Worm (Caenorhabditis elegans) whole organism, L2 larva: ENCODE measurements around the gene W01B6.8.
A peak's percentile ranks its signal among the peaks of the same experiment; 100 is the strongest.

Experiments used
- alr-1 ChIP-seq: fragments of 150-350 bp; optimal IDR thresholded peaks from 2 replicates; lab custom pipeline; 2014; ENCODE audit warnings: missing biosample characterization, missing genetic modification characterization
- aly-2 ChIP-seq: fragments of 150-350 bp; optimal IDR thresholded peaks from 2 replicates; lab custom pipeline; 2014; ENCODE audit warnings: missing biosample characterization, missing genetic modification characterization
- ceh-16 ChIP-seq: fragments of 150-350 bp; optimal IDR thresholded peaks from 2 replicates; lab custom pipeline; 2014; ENCODE audit warnings: missing biosample characterization, missing genetic modification characterization
- lin-39 ChIP-seq: fragments of 150-350 bp; optimal IDR thresholded peaks from 2 replicates; lab custom pipeline; 2014; ENCODE audit warnings: missing biosample characterization, missing genetic modification reagents, missing genetic modification characterization
- lsy-2 ChIP-seq, 2 experiments: fragments of 150-350 bp in 1 of 2; sonication (generic microtip) in 1 of 2; optimal IDR thresholded peaks; 2 replicates each; lab custom pipeline; 2014 to 2017; ENCODE audit warnings: missing biosample characterization in 2 of 2, missing genetic modification characterization in 2 of 2
- nhr-12 ChIP-seq: fragments of 150-350 bp; optimal IDR thresholded peaks from 2 replicates; lab custom pipeline; 2014; ENCODE audit warnings: missing biosample characterization, missing genetic modification characterization
- nhr-237 ChIP-seq: fragments of 150-350 bp; optimal IDR thresholded peaks from 2 replicates; lab custom pipeline; 2014; ENCODE audit warnings: missing biosample characterization, missing genetic modification characterization
- nhr-77 ChIP-seq: fragments of 150-350 bp; optimal IDR thresholded peaks from 2 replicates; lab custom pipeline; 2014; ENCODE audit warnings: missing biosample characterization, missing genetic modification characterization
- skn-1 ChIP-seq: sonication (generic microtip); optimal IDR thresholded peaks from 2 replicates; lab custom pipeline; 2017; ENCODE audit warnings: missing biosample characterization, missing genetic modification characterization
- snpc-4 ChIP-seq: fragments of 150-350 bp; optimal IDR thresholded peaks from 2 replicates; lab custom pipeline; 2014; ENCODE audit warnings: missing biosample characterization, missing genetic modification characterization
- unc-62 ChIP-seq: fragments of 150-350 bp; optimal IDR thresholded peaks from 2 replicates; lab custom pipeline; 2014; ENCODE audit warnings: missing biosample characterization, missing genetic modification reagents, missing genetic modification characterization
- zag-1 ChIP-seq: fragments of 150-350 bp; optimal IDR thresholded peaks from 2 replicates; lab custom pipeline; 2014; ENCODE audit warnings: missing biosample characterization, missing genetic modification characterization

DNA sequence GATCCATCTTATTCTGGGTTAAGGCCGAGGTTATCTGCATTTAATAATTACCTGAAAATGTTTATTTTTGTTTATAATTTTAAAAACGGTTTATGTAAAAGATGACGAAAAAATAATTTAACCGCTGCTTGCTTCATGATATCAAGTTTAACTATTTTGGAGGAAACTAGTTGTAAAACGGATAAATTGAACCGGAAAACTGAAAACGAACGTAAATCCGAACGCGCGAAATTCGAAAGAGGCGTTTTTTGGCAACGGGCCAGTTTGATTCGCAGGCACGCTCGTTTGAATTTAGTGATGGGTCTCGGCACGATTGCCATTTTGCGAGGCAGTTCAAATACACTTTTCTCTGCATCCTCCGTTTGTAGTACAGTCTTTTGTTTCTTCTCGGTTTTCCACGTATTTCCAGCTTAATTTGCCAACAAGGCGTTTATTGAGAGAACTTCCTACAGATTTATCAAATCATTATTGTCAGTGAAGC, 44.8 kb upstream of the W01B6.8 start, which contains the start of the genes gtbp-1 and K08F4.3:
- TF ChIP-seq nhr-12 (tag; lab: Kevin White, UChicago) (no peak), skn-1 (no peak), alr-1 (tag; lab: Kevin White, UChicago) (no peak), lin-39 (tag; lab: Kevin White, UChicago) (no peak), aly-2 (tag; lab: Kevin White, UChicago) (no peak), nhr-77 (tag; lab: Kevin White, UChicago) (no peak), ceh-16 (tag; lab: Kevin White, UChicago) (no peak), nhr-237 (no peak), unc-62 (no peak), zag-1 (tag; lab: Kevin White, UChicago) (peak; percentile 20), lsy-2 (tag; optimal IDR thresholded peaks at IDR 0.05; lab: Kevin White, UChicago) (peak; percentile 16 to 90), snpc-4 (peak; percentile 10)
